Worm (Caenorhabditis elegans) whole organism, mixed stage, embryonic: ENCODE measurements around the gene tdp-1.

Experiments
- ces-1 ChIP-seq: fragments of 150-350 bp; optimal IDR thresholded peaks from 2 replicates; lab custom pipeline; 2014; ENCODE audit warnings: missing biosample characterization, missing genetic modification reagents, missing genetic modification characterization
- nhr-237 ChIP-seq: fragments of 150-350 bp; optimal IDR thresholded peaks from 2 replicates; lab custom pipeline; 2014; ENCODE audit warnings: missing biosample characterization, missing genetic modification characterization
- nhr-28 ChIP-seq: fragments of 150-350 bp; optimal IDR thresholded peaks from 2 replicates; lab custom pipeline; 2014; ENCODE audit warnings: missing biosample characterization, missing genetic modification characterization
- pha-4 ChIP-seq: fragments of 150-350 bp; optimal IDR thresholded peaks from 2 replicates; lab custom pipeline; 2018; ENCODE audit warnings: missing biosample characterization, missing genetic modification reagents, missing genetic modification characterization
- unc-62 ChIP-seq: fragments of 150-350 bp; optimal IDR thresholded peaks from 2 replicates; lab custom pipeline; 2014; ENCODE audit warnings: missing biosample characterization, missing genetic modification reagents, missing genetic modification characterization
- ztf-11 ChIP-seq: fragments of 150-350 bp; optimal IDR thresholded peaks from 2 replicates; lab custom pipeline; 2014; ENCODE audit warnings: missing biosample characterization, missing genetic modification characterization

DNA sequence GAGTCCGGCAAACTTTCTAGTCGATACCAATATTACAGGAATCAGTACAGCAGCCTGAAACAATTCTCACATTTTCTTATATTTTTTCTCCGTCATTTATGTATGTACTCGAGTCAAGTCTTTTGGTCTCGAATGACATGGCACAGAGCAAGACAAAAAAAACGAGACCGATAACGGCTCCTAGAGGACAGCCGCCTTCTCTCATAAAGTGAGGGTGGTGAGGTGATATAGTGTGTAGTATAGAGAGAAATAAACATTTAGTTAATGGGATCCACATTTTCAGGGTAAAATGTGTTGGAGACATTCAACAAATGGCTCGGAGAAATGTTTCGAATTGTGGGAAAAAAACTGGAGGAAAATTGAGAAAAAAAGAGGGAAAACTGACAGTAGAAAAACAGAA, 35.4 kb upstream of the tdp-1 start:
- TF ChIP-seq nhr-28 (tag; lab: Kevin White, UChicago) (no peak), pha-4 (tag; lab: Kevin White, UChicago) (no peak), unc-62 (GFP tag; lab: Kevin White, UChicago) (no peak), ces-1 (no peak), ztf-11 (tag; lab: Kevin White, UChicago) (no peak), nhr-237 (no peak)
